Fruit fly (Drosophila melanogaster): ENCODE measurements around the gene Cds.

Gene Cds

DNA sequence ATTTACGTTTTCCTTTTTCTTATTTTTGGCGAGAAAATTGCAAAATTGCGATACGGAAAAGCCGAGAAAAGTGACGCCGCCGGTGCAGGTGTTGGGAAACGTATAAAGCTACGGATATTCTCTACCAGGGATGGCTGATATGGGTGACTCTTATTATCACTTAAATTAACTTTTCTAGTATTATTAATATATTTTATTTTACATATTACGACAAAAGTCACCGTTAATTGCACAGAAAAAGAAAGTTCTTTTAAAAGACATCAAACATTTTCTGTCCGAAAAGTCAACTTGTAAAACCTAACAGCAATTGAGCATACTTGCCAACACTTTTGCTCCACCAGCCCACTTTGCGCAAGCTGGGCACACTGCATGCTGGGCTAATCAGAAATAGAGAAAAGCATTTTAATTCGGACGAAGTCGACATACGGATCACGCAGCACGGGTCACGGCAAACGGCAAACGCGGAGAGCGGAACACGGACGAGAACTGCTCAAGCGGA, at the start of gene Cds, which contains the start of gene Uba2:
Cds (plus strand) TSS at position 51 of the 499 bp plus-strand sequence.
Uba2 (minus strand) TSS at position 107 of the 499 bp plus-strand sequence.
- TF ChIP-seq CG8478 (optimal IDR thresholded peaks at IDR 0.05) (no peak), psq (optimal IDR thresholded peaks at IDR 0.05) (no peak), Dll (optimal IDR thresholded peaks at IDR 0.05) (no peak), EcR (GFP tag; optimal IDR thresholded peaks at IDR 0.05) (no peak), usp (GFP tag; optimal IDR thresholded peaks at IDR 0.05) (no peak), pan (optimal IDR thresholded peaks at IDR 0.05) (no peak)

DNA sequence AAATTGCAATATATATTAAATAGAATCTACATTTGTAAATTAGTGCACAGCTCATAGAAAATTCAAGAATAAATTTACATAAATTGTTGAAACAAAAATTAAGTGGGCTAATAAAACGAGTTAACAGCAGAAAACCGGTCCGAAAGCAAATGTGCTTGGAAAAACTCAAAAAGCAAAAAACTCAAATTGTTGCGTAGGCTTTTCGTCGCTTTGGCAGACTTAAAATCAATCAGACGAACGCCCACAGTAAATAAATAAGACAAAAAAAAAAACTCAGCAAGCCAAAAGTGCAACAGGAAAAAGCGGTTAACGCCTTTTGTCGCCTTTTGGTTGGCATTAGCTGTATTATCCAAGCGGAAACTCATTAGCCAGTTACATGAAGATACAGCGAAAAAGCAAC, 49.6 kb upstream of the Cds start:
- TF ChIP-seq pan (optimal IDR thresholded peaks at IDR 0.05) (no peak), Dll (optimal IDR thresholded peaks at IDR 0.05) (no peak), usp (GFP tag; optimal IDR thresholded peaks at IDR 0.05) (no peak), psq (optimal IDR thresholded peaks at IDR 0.05) (no peak), EcR (GFP tag; optimal IDR thresholded peaks at IDR 0.05) (no peak), CG8478 (optimal IDR thresholded peaks at IDR 0.05) (no peak)

DNA sequence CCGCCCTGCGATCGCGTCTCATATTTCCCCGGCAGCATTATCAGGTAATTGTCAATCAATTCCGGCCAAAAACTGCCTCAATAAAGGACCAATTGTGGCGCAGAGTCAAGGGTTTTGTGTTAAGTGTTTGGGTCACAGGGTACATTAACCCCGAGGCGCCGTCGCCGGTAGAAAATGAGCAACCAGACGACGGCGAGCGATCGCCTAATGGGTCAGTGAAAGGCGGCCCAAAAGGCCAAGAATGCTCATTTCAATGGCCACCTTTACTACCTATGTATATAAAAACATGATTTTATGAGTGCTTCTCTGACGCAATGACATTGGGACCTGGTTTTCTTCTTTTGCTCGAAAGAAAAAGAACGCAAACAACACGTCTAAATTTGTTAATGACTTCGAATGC, 48.0 kb upstream of the Cds start:
- TF ChIP-seq pan (optimal IDR thresholded peaks at IDR 0.05) (no peak), usp (GFP tag; optimal IDR thresholded peaks at IDR 0.05) (no peak), psq (optimal IDR thresholded peaks at IDR 0.05) (no peak), Dll (optimal IDR thresholded peaks at IDR 0.05) (no peak), CG8478 (optimal IDR thresholded peaks at IDR 0.05) (no peak), EcR (GFP tag; optimal IDR thresholded peaks at IDR 0.05) (no peak)

DNA sequence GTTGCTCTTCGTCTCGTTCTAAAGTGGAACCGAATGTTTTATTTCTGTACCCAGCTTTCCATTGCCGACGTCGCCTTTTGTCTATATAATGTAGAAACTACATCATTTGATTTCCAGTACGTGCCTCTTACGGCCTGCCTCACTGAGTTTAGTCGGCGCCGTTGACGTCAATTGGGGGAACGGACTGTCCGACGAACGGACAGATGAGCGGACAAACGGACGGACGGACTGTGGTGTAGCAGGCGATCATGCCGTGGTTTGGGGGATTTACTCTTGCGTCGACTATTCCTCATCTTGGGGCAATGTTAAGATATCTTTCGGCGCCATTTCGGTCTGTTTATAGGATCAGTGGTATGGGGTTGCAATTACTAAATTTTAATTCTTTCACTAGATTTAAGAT, 46.8 kb upstream of the Cds start:
- TF ChIP-seq EcR (GFP tag; optimal IDR thresholded peaks at IDR 0.05) = no peak
- TF ChIP-seq psq (optimal IDR thresholded peaks at IDR 0.05) = no peak
- TF ChIP-seq Dll (optimal IDR thresholded peaks at IDR 0.05) = no peak
- TF ChIP-seq pan (optimal IDR thresholded peaks at IDR 0.05) = no peak
- no peak for TF ChIP-seq CG8478 (optimal IDR thresholded peaks at IDR 0.05)
- TF ChIP-seq usp (GFP tag; optimal IDR thresholded peaks at IDR 0.05) = no peak

DNA sequence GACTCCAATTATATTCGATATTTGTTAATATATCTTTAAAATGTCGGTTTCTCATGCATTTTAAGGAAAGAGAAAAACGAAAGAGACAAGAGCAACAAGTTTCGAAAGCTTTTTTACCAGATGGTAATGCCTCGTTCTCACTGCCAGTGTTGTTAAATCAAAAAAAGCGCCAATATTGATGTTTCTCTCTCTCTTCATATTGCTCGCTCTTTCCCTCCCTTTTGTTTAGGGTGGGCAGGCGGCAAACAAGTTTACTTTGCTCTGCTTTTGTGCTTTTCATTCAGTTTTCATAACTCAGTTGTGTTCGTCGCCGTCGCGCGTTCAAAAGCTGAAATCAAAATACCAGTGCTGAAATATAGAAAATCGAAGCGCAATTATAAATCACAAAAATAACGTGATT, 45.7 kb upstream of the Cds start:
- TF ChIP-seq psq (optimal IDR thresholded peaks at IDR 0.05) = no peak
- TF ChIP-seq CG8478 (optimal IDR thresholded peaks at IDR 0.05) = no peak
- no peak for TF ChIP-seq Dll (optimal IDR thresholded peaks at IDR 0.05)
- no peak for TF ChIP-seq EcR (GFP tag; optimal IDR thresholded peaks at IDR 0.05)
- no peak for TF ChIP-seq usp (GFP tag; optimal IDR thresholded peaks at IDR 0.05)
- TF ChIP-seq pan (optimal IDR thresholded peaks at IDR 0.05) = no peak

DNA sequence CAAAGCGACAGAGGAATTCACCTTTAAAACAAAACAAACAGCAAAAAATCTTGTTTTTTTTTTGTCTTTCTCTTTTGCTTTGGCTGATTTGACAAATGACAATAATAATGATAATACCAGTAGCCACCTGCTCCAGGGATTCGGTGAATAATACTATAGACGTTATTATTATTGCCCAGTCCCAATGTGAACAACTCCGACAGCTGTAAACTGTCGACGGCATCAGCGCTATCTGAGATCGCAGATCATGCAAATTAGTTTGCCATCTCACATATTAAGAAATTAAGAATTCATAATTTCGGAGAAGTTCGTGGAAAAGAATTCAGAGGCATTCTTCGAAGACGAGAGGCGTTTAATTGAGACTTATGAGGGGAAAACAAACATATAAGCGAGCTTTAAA, 41.3 kb upstream of the Cds start:
- TF ChIP-seq psq (optimal IDR thresholded peaks at IDR 0.05) (no peak), usp (GFP tag; optimal IDR thresholded peaks at IDR 0.05) (no peak), CG8478 (optimal IDR thresholded peaks at IDR 0.05) (no peak), Dll (optimal IDR thresholded peaks at IDR 0.05) (no peak), EcR (GFP tag; optimal IDR thresholded peaks at IDR 0.05) (no peak), pan (optimal IDR thresholded peaks at IDR 0.05) (no peak)

DNA sequence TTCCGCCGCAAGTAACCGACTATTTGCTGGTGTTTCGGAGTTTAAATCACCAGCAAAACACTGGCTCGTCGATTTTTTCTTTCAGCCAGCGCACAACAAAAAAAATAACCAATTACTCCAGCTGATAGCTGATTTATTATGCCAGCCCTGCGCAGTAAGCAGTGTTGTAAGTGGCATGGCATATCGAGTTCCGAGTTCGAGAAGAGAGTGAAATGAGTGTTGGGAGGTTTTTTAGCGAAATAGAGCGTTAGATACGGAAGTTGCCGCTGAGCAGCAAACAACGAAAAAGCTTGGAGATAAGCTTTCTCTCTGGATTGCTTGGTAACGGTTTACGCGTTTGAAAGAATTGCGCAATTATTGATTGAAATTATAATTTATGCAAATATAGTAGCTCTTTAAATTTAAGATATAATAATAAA, 35.9 kb upstream of the Cds start, which contains the start of gene CG7565:
CG7565 (minus strand) TSS at position 137 of the 419 bp plus-strand sequence.
- no peak for TF ChIP-seq CG8478 (optimal IDR thresholded peaks at IDR 0.05)
- no peak for TF ChIP-seq EcR (GFP tag; optimal IDR thresholded peaks at IDR 0.05)
- no peak for TF ChIP-seq psq (optimal IDR thresholded peaks at IDR 0.05)
- TF ChIP-seq usp (GFP tag; optimal IDR thresholded peaks at IDR 0.05) = no peak
- TF ChIP-seq pan (optimal IDR thresholded peaks at IDR 0.05) = no peak
- TF ChIP-seq Dll (optimal IDR thresholded peaks at IDR 0.05) = no peak

DNA sequence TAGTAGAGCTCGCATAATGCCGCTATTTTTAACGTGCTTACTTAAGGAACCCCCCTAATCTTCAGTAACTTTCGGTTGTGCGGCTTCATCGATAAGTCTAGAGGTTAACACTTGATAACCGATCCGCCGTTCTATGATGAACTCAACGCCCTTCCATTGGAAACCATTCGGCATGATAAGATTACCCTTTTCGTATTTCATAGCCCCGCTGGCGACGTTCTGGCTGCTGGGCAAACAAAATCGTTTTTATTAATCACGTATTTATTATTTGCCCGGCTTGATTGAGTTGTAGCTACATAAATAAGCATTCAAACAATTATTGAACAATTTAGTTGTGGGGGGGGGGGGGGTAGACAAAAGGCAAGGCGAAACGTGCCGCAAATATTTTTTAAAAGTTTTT, 34.0 kb upstream of the Cds start:
- TF ChIP-seq pan (optimal IDR thresholded peaks at IDR 0.05) = no peak
- no peak for TF ChIP-seq usp (GFP tag; optimal IDR thresholded peaks at IDR 0.05)
- TF ChIP-seq psq (optimal IDR thresholded peaks at IDR 0.05) = no peak
- no peak for TF ChIP-seq Dll (optimal IDR thresholded peaks at IDR 0.05)
- no peak for TF ChIP-seq EcR (GFP tag; optimal IDR thresholded peaks at IDR 0.05)
- TF ChIP-seq CG8478 (optimal IDR thresholded peaks at IDR 0.05) = no peak

DNA sequence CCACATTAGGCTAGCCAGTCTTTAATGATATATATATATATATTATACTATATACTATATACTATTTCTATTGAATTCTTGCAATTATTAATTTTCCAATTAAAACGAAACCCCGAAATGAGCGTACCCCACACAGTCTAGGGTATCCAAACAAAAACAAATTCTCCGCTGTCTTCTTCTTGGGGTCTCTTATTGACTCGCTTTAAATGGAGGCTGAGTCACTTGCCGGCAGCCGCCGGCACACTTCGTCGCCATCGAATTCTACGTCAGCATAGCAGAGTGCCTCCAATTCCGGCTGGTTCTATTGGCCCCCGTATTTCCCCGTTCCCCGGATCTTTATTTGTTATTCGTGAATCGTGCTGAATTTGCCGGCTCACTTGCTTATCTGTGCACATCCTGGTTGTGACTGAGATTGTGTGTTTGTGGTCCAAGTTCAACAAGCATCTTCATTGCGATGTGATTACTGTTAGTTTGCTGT, 32.9 kb upstream of the Cds start:
- no peak for TF ChIP-seq usp (GFP tag; optimal IDR thresholded peaks at IDR 0.05)
- no peak for TF ChIP-seq pan (optimal IDR thresholded peaks at IDR 0.05)
- no peak for TF ChIP-seq EcR (GFP tag; optimal IDR thresholded peaks at IDR 0.05)
- no peak for TF ChIP-seq Dll (optimal IDR thresholded peaks at IDR 0.05)
- no peak for TF ChIP-seq psq (optimal IDR thresholded peaks at IDR 0.05)

DNA sequence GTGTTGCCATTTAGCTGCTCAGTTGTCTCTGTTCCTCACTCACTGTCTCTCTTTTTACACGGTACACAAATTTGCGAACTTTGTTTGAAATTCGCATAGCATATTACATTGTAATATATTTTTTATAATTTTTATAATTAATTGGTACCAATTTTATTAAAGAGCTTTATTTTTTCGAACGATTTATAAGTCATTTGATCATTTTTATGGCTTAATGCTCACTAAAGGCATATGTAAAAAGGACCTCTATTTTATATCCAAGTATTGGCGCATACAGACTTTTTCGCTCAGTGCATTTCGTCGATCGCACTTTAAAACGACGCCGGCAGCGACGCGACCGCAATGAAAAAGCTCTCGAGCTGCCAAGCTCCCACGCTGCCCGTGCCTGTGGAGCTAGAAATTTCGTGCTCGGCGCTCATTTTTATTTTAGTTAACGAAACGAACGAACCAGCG, 31.4 kb upstream of the Cds start:
- no peak for TF ChIP-seq Dll (optimal IDR thresholded peaks at IDR 0.05)
- no peak for TF ChIP-seq usp (GFP tag; optimal IDR thresholded peaks at IDR 0.05)
- TF ChIP-seq EcR (GFP tag; optimal IDR thresholded peaks at IDR 0.05) = no peak
- no peak for TF ChIP-seq pan (optimal IDR thresholded peaks at IDR 0.05)
- no peak for TF ChIP-seq psq (optimal IDR thresholded peaks at IDR 0.05)
- TF ChIP-seq CG8478 (optimal IDR thresholded peaks at IDR 0.05) = no peak

DNA sequence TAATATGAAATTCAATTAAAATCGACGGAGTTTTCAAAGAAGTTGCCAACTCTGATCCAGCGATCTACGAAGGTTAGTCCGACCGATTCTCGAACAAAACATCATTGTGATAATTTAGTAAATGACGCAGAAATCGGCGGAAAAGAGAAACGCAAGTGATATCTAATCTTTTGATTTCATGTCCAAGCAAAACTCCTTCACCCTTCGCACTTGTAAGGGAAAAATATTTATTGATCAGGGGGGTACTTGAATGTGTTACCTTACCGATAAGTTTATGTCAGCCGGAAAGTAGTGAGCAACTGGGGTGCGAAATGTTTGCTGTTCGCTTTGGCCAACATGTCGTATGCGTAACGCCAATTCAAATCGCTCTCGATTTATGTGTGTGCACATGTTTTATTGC, 30.5 kb upstream of the Cds start:
- TF ChIP-seq psq (optimal IDR thresholded peaks at IDR 0.05) (no peak), pan (optimal IDR thresholded peaks at IDR 0.05) (no peak), EcR (GFP tag; optimal IDR thresholded peaks at IDR 0.05) (no peak), CG8478 (optimal IDR thresholded peaks at IDR 0.05) (no peak), usp (GFP tag; optimal IDR thresholded peaks at IDR 0.05) (no peak), Dll (optimal IDR thresholded peaks at IDR 0.05) (no peak)

DNA sequence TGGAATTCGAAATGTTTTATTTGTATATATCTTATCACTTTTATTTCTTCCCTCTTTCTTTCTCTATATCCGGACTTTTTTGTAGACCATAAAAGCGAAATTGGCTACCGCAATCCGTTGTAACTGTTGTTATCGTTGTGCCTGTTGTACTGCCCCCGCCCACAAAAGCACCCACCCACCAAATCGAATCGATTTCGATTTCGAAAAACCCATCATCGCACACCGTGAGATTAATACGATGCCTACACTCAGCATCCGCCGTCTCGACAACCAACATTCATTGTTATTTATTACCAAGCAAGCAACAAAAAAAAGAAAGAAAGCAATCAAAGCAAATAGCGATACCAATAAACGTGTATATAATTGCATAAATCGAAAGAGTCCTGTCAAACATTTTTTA, 19.4 kb upstream of the Cds start:
- TF ChIP-seq CG8478 (optimal IDR thresholded peaks at IDR 0.05) = no peak
- TF ChIP-seq usp (GFP tag; optimal IDR thresholded peaks at IDR 0.05) = no peak
- TF ChIP-seq pan (optimal IDR thresholded peaks at IDR 0.05) = no peak
- TF ChIP-seq EcR (GFP tag; optimal IDR thresholded peaks at IDR 0.05) = no peak
- no peak for TF ChIP-seq Dll (optimal IDR thresholded peaks at IDR 0.05)
- TF ChIP-seq psq (optimal IDR thresholded peaks at IDR 0.05) = no peak

DNA sequence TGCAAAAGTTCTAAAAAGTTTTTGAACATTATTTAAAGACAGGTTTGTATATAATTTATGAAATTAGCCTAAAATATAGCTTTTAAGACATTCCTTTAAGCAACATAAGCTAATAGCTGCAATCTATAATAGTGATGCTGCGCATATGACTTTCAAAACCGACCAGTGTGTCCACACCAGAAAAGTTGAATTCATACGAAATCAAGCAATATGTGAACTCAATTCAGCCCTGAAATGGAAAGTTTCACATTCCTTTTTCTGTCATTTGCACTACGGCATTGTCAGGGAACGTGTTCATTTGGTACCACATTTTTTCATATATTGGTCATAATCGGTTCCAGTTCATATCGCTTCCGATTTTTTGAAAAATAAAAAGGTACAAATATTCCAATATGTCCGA, 18.7 kb upstream of the Cds start, which contains the start of gene fan:
fan (plus strand) TSS at position 247 of the 400 bp plus-strand sequence.
- TF ChIP-seq CG8478 (optimal IDR thresholded peaks at IDR 0.05) (no peak), usp (GFP tag; optimal IDR thresholded peaks at IDR 0.05) (no peak), Dll (optimal IDR thresholded peaks at IDR 0.05) (no peak), pan (optimal IDR thresholded peaks at IDR 0.05) (no peak), EcR (GFP tag; optimal IDR thresholded peaks at IDR 0.05) (no peak)
